Worm (Caenorhabditis elegans): Measurements from ENCODE around the gene srd-64.

DNA sequence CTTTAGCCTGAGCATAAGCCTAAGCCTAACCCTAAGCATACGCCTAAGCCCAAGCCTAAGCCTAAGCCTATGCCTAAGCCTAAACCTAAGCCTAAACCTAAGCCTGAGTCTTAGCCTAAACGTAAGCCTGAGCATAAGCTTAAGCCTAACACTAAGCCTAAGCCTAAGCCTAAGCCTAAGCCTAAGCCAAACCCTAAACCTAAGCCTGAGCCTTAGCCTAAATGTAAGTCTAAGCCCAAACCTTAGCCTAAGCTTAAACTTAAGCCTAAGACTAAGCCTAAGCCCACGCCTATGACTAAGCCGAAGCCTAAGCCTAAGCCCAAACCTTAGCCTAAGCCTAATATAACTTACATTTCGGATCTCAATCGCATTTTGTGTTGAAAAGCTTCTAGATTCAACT lies 9.1 kb upstream of the srd-64 start:
- no peak for TF ChIP-seq elt-3 (tag; optimal IDR thresholded peaks at IDR 0.05)
- no peak for TF ChIP-seq sma-3 (GFP tag; optimal IDR thresholded peaks at IDR 0.05)
- no peak for TF ChIP-seq nhr-11 (tag; optimal IDR thresholded peaks at IDR 0.05)
- TF ChIP-seq mdl-1 (tag; optimal IDR thresholded peaks at IDR 0.05), result no peak
- no peak for TF ChIP-seq unc-62 (GFP tag; optimal IDR thresholded peaks at IDR 0.05)
- TF ChIP-seq nhr-21 (tag; optimal IDR thresholded peaks at IDR 0.05), result no peak
- TF ChIP-seq nhr-12 (tag; optimal IDR thresholded peaks at IDR 0.05), result no peak
- no peak for TF ChIP-seq nhr-23 (tag; optimal IDR thresholded peaks at IDR 0.05)
- TF ChIP-seq skn-1 (tag; optimal IDR thresholded peaks at IDR 0.05), result no peak
